Fruit fly (Drosophila melanogaster) whole organism, wandering third instar larva: Measurements from ENCODE around the gene CG34325.

Experiments used
- CrebA ChIP-seq: fragments of 200-800 bp; sonication (Bioruptor generic); optimal IDR thresholded peaks from 2 replicates; lab custom pipeline; 2016; ENCODE audit warnings: missing biosample characterization, mild to moderate bottlenecking, missing genetic modification characterization, borderline replicate concordance
- GATAd ChIP-seq: sonication (Bioruptor generic); optimal IDR thresholded peaks from 2 replicates; lab custom pipeline; 2016; ENCODE audit warnings: missing biosample characterization, missing genetic modification characterization
- Hr78 ChIP-seq: fragments of >200 bp; optimal IDR thresholded peaks from 2 replicates; lab custom pipeline; 2017; ENCODE audit warnings: missing biosample characterization, missing genetic modification characterization
- Jra ChIP-seq: sonication (Bioruptor generic); optimal IDR thresholded peaks from 2 replicates; lab custom pipeline; 2016; ENCODE audit warnings: missing biosample characterization, missing genetic modification characterization
- Mio ChIP-seq: sonication (Bioruptor generic); optimal IDR thresholded peaks from 2 replicates; lab custom pipeline; 2016; ENCODE audit warnings: missing biosample characterization, missing genetic modification characterization
- Sp1 ChIP-seq: fragments of 200-800 bp; sonication (Bioruptor generic); optimal IDR thresholded peaks from 3 replicates; lab custom pipeline; 2019; ENCODE audit warnings: missing biosample characterization, mild to moderate bottlenecking, missing genetic modification characterization, moderate library complexity
- br ChIP-seq: fragments of 200-800 bp; sonication (Bioruptor generic); optimal IDR thresholded peaks from 2 replicates; lab custom pipeline; 2016; ENCODE audit warnings: missing biosample characterization, missing genetic modification characterization
- h ChIP-seq: fragments of 200-800 bp; sonication (Bioruptor generic); optimal IDR thresholded peaks from 3 replicates; lab custom pipeline; 2016; ENCODE audit warnings: missing biosample characterization, mild to moderate bottlenecking, missing genetic modification characterization
- lola ChIP-seq: fragments of >200 bp; optimal IDR thresholded peaks from 2 replicates; lab custom pipeline; 2017; ENCODE audit warnings: missing biosample characterization, missing genetic modification characterization
- pan ChIP-seq: fragments of >200 bp; optimal IDR thresholded peaks from 2 replicates; lab custom pipeline; 2017
- psq ChIP-seq: fragments of 200-800 bp; sonication (Bioruptor generic); optimal IDR thresholded peaks from 3 replicates; lab custom pipeline; 2017; ENCODE audit warnings: missing biosample characterization, mild to moderate bottlenecking, missing genetic modification characterization, moderate library complexity
- sv ChIP-seq: fragments of 200-800 bp; sonication (Bioruptor generic); optimal IDR thresholded peaks from 3 replicates; lab custom pipeline; 2016; ENCODE audit warnings: missing biosample characterization, missing genetic modification characterization

dm6 chrX:16730791-16731190 lies 9.6 kb upstream of the CG34325 start, which contains the start of gene TwdlX:
- TF ChIP-seq Jra (GFP tag; lab: Kevin White, UChicago), result no peak
- no peak for TF ChIP-seq Hr78
- no peak for TF ChIP-seq Sp1 (GFP tag; lab: Kevin White, UChicago)
- TF ChIP-seq br (GFP tag; lab: Kevin White, UChicago), result no peak
- TF ChIP-seq psq (GFP tag; lab: Kevin White, UChicago), result no peak
- TF ChIP-seq h, result no peak
- TF ChIP-seq CrebA, result no peak
- TF ChIP-seq pan (lab: Kevin White, UChicago), result no peak
- no peak for TF ChIP-seq Mio (GFP tag; lab: Kevin White, UChicago)
- no peak for TF ChIP-seq GATAd (GFP tag; lab: Kevin White, UChicago)
- no peak for TF ChIP-seq lola (GFP tag; lab: Kevin White, UChicago)
- no peak for TF ChIP-seq sv
